Fruit fly (Drosophila melanogaster) Kc167 (cell line): ENCODE data around the gene CG43814.

Experiments used
- Myc ChIP-seq: fragments of >200 bp; optimal IDR thresholded peaks from 2 replicates; lab custom pipeline; 2017; ENCODE audit warnings: missing external identifiers
- Sin3A ChIP-seq: fragments of >200 bp; optimal IDR thresholded peaks from 2 replicates; lab custom pipeline; 2018; ENCODE audit warnings: missing external identifiers
- h ChIP-seq: fragments of >200 bp; optimal IDR thresholded peaks from 3 replicates; lab custom pipeline; 2018; ENCODE audit warnings: missing external identifiers
- insv ChIP-seq: fragments of >200 bp; optimal IDR thresholded peaks from 3 replicates; lab custom pipeline; 2018; ENCODE audit warnings: missing external identifiers
- psq ChIP-seq: fragments of >200 bp; optimal IDR thresholded peaks from 2 replicates; lab custom pipeline; 2017; ENCODE audit warnings: missing external identifiers
- ttk ChIP-seq: sonication (Bioruptor generic); optimal IDR thresholded peaks from 2 replicates; lab custom pipeline; 2017; ENCODE audit warnings: missing external identifiers

DNA sequence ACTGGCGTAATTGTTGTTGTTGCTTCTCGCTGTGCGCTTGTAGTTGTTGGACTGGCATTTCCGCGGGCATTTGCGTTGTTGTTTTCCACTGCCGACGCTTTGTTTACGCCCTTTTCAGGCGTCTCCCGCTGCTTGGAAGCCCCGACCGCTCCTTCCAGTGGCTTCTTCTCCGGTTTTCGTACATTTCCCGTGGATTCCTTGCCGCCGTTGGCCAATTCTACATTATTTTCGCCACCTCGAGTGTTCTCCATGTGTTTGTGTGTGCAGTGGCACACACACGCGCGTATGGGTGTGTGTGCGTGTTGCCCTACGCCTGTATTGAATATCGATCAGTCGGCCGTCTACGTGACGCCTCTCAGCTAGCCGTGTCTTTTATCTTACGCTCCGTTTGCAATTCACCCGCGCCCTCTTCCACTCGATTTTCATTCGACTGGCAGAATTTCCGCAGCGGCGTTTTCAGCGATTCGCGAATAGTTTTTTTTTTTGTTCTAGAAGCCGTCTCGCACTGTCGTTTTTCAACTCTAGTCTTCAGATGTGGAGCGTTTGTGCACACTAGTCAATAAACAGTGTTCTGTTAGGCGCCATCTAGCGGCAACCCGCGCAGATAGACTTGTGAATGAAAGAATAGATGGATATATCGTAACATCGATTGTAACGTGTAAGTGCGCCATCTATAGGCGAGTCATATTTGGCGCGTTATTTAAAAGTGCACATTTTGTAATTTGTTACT lies 34.2 kb upstream of the CG43814 start, which contains the start of gene CG10600:
- no peak for TF ChIP-seq psq (lab: Kevin White, UChicago)
- TF ChIP-seq Sin3A (lab: Kevin White, UChicago) = no peak
- TF ChIP-seq h (lab: Kevin White, UChicago) = no peak
- TF ChIP-seq Myc (lab: Kevin White, UChicago) = no peak
- TF ChIP-seq insv = no peak
- TF ChIP-seq ttk (lab: Kevin White, UChicago) = no peak
